Worm (Caenorhabditis elegans): ENCODE results near the gene ost-1.

Gene ost-1

ce11 chrIV:1108030-1108429 lies 834 bp downstream of the ost-1 start:
- TF ChIP-seq lin-39 (tag; optimal IDR thresholded peaks at IDR 0.05) (peak; percentile 78), nhr-237 (tag; optimal IDR thresholded peaks at IDR 0.05) (no peak), nhr-28 (tag; optimal IDR thresholded peaks at IDR 0.05) (no peak), egl-5 (tag; optimal IDR thresholded peaks at IDR 0.05) (peak; percentile 29), pqm-1 (tag; optimal IDR thresholded peaks at IDR 0.05) (no peak), lin-15B (tag; optimal IDR thresholded peaks at IDR 0.05) (no peak), nhr-11 (tag; optimal IDR thresholded peaks at IDR 0.05) (no peak), pha-4 (tag; optimal IDR thresholded peaks at IDR 0.05) (no peak), jun-1 (tag; optimal IDR thresholded peaks at IDR 0.05) (no peak), tbx-2 (tag; optimal IDR thresholded peaks at IDR 0.05) (no peak), hmg-11 (tag; optimal IDR thresholded peaks at IDR 0.05) (no peak), mml-1 (tag; optimal IDR thresholded peaks at IDR 0.05) (no peak)

- no peak for TF ChIP-seq nhr-43 (tag; optimal IDR thresholded peaks at IDR 0.05; ENCODE audit: poor library complexity, severe bottlenecking)
- no peak for TF ChIP-seq lin-39 (tag; optimal IDR thresholded peaks at IDR 0.05)
- no peak for TF ChIP-seq ceh-16 (tag; optimal IDR thresholded peaks at IDR 0.05)
- no peak for TF ChIP-seq ceh-82 (tag; optimal IDR thresholded peaks at IDR 0.05)
- TF ChIP-seq zag-1 (tag; optimal IDR thresholded peaks at IDR 0.05) = no peak
- TF ChIP-seq unc-39 (tag; optimal IDR thresholded peaks at IDR 0.05) = no peak
- no peak for TF ChIP-seq elt-2 (tag; optimal IDR thresholded peaks at IDR 0.05)
- no peak for TF ChIP-seq ama-1 (optimal IDR thresholded peaks at IDR 0.05)
- no peak for TF ChIP-seq mml-1 (tag; optimal IDR thresholded peaks at IDR 0.05)
- TF ChIP-seq egl-27 (tag; optimal IDR thresholded peaks at IDR 0.05) = no peak
- no peak for TF ChIP-seq ceh-9 (tag; optimal IDR thresholded peaks at IDR 0.05)
- TF ChIP-seq skn-1 (tag; optimal IDR thresholded peaks at IDR 0.05) = no peak
Measured at ce11 chrIV:1110999-1111398, 3.8 kb downstream of the ost-1 start.

- TF ChIP-seq sea-2 (GFP tag; optimal IDR thresholded peaks at IDR 0.05) (no peak), R02D3.7 (tag; optimal IDR thresholded peaks at IDR 0.05) (no peak), zag-1 (tag; optimal IDR thresholded peaks at IDR 0.05) (no peak), egl-5 (tag; optimal IDR thresholded peaks at IDR 0.05) (no peak), snpc-4 (tag; optimal IDR thresholded peaks at IDR 0.05) (no peak), lin-15B (tag; optimal IDR thresholded peaks at IDR 0.05) (no peak), lsy-12 (tag; optimal IDR thresholded peaks at IDR 0.05) (no peak), lin-39 (tag; optimal IDR thresholded peaks at IDR 0.05) (no peak), nhr-77 (tag; optimal IDR thresholded peaks at IDR 0.05) (no peak), pha-4 (tag; optimal IDR thresholded peaks at IDR 0.05) (no peak), fkh-10 (GFP tag; optimal IDR thresholded peaks at IDR 0.05) (no peak), nhr-25 (tag; optimal IDR thresholded peaks at IDR 0.05) (no peak), nhr-12 (tag; optimal IDR thresholded peaks at IDR 0.05) (no peak), ztf-11 (tag; optimal IDR thresholded peaks at IDR 0.05) (no peak), ztf-4 (tag; optimal IDR thresholded peaks at IDR 0.05) (no peak), ceh-82 (tag; optimal IDR thresholded peaks at IDR 0.05) (no peak)
Measured at ce11 chrIV:1113638-1114037, 6.4 kb downstream of the ost-1 start, which contains the start of gene srx-14. TSS of gene srx-14 (minus strand) at chrIV:1113738.

- TF ChIP-seq fkh-10 (GFP tag; optimal IDR thresholded peaks at IDR 0.05) = no peak
- TF ChIP-seq egl-5 (tag; optimal IDR thresholded peaks at IDR 0.05) = no peak
- no peak for TF ChIP-seq ceh-82 (tag; optimal IDR thresholded peaks at IDR 0.05)
- TF ChIP-seq mdl-1 (tag; optimal IDR thresholded peaks at IDR 0.05) = no peak
- no peak for TF ChIP-seq lin-39 (tag; optimal IDR thresholded peaks at IDR 0.05)
- no peak for TF ChIP-seq ceh-9 (tag; optimal IDR thresholded peaks at IDR 0.05)
- TF ChIP-seq fos-1 (tag; optimal IDR thresholded peaks at IDR 0.05) = no peak
- TF ChIP-seq nhr-77 (tag; optimal IDR thresholded peaks at IDR 0.05) = no peak
- TF ChIP-seq tbx-2 (tag; optimal IDR thresholded peaks at IDR 0.05) = no peak
- TF ChIP-seq nhr-25 (tag; optimal IDR thresholded peaks at IDR 0.05) = no peak
- no peak for TF ChIP-seq sea-2 (GFP tag; optimal IDR thresholded peaks at IDR 0.05)
- TF ChIP-seq jun-1 (tag; optimal IDR thresholded peaks at IDR 0.05) = no peak
- TF ChIP-seq ZK546.5 (tag; optimal IDR thresholded peaks at IDR 0.05) = no peak
- TF ChIP-seq nfya-1 (tag; optimal IDR thresholded peaks at IDR 0.05; ENCODE audit: insufficient read depth) = no peak
- no peak for TF ChIP-seq unc-62 (GFP tag; optimal IDR thresholded peaks at IDR 0.05)
- no peak for TF ChIP-seq nhr-76 (tag; optimal IDR thresholded peaks at IDR 0.05)
- no peak for TF ChIP-seq eor-1 (tag; optimal IDR thresholded peaks at IDR 0.05)
Measured at ce11 chrIV:1118566-1118965, 11.4 kb downstream of the ost-1 start, which contains the start of gene srx-13. TSS of gene srx-13 (minus strand) at chrIV:1118666.

All from whole organism, L3 larva.